Worm (Caenorhabditis elegans) whole organism, early embryonic: ENCODE results near the gene T06C12.11.

Experiments used
- B0310.2 ChIP-seq: sonication (generic microtip); optimal IDR thresholded peaks from 2 replicates; lab custom pipeline; 2016; ENCODE audit warnings: mild to moderate bottlenecking, missing genetic modification characterization, missing compliant biosample characterization
- ama-1 ChIP-seq: fragments of 150-350 bp; optimal IDR thresholded peaks from 2 replicates; lab custom pipeline; 2014
- ceh-13 ChIP-seq: fragments of 200-800 bp; sonication (Bioruptor generic); optimal IDR thresholded peaks from 2 replicates; lab custom pipeline; 2018; ENCODE audit warnings: mild to moderate bottlenecking, missing genetic modification characterization, missing compliant biosample characterization
- ets-7 ChIP-seq: sonication (generic microtip); optimal IDR thresholded peaks from 2 replicates; lab custom pipeline; 2016; ENCODE audit warnings: missing genotype, missing genetic modification characterization, missing compliant biosample characterization
- flt-1 ChIP-seq: fragments of 200-800 bp; sonication (Bioruptor generic); IDR thresholded peaks from 2 replicates; pipeline ENCODE4 v1.3.6; 2022; ENCODE audit warnings: missing genetic modification characterization, missing compliant biosample characterization
- hnd-1 ChIP-seq: sonication (generic microtip); optimal IDR thresholded peaks from 2 replicates; lab custom pipeline; 2016; ENCODE audit warnings: missing genetic modification characterization, missing compliant biosample characterization
- pes-1 ChIP-seq: fragments of 200-800 bp; sonication (Bioruptor generic); IDR thresholded peaks from 2 replicates; pipeline ENCODE4 v1.3.6; 2022; ENCODE audit warnings: missing genetic modification reagents, missing genetic modification characterization, missing compliant biosample characterization
- tra-4 ChIP-seq: sonication (generic microtip); optimal IDR thresholded peaks from 2 replicates; lab custom pipeline; 2017; ENCODE audit warnings: missing genetic modification characterization, missing compliant biosample characterization

- TF ChIP-seq pes-1 (no peak), ama-1 (lab: Kevin White, UChicago) (no peak), ets-7 (tag; lab: Kevin White, UChicago) (no peak), ceh-13 (GFP tag; lab: Kevin White, UChicago) (no peak), hnd-1 (tag; lab: Kevin White, UChicago) (no peak), flt-1 (GFP tag; lab: Robert Waterston, UW) (no peak), tra-4 (tag; lab: Kevin White, UChicago) (no peak), B0310.2 (tag; lab: Kevin White, UChicago) (no peak)
Measured at ce11 chrV:15870356-15870755, 22.4 kb upstream of the T06C12.11 start, which contains the start of gene str-57.
